Worm (Caenorhabditis elegans): ENCODE data around the gene T03F6.4.
A peak's percentile ranks its signal among the peaks of the same experiment; 100 is the strongest.

T03F6.4 gene

DNA sequence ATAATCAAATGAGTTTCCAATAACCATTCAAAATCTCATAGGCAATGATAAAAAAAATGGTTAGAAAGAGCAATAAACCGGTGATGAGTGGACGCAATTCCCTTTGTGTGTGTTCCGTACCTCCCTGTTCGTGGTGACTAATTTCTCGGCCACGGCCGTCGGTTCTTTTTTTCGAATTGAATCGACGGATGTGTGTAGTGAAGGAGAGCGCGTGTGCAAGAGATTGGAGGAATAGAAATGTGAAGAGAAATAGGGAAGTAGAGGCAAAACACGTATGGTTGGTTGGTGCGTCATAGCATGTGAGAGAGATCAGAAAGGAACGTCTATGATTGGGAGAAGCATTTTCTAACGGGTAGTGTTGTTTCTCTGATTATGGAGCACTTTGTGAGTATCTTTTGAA, 26.1 kb upstream of the T03F6.4 start:
- TF ChIP-seq him-1 (tag; optimal IDR thresholded peaks at IDR 0.05) (no peak), W03F9.2 (tag; optimal IDR thresholded peaks at IDR 0.05) (peak; percentile 28), dao-5 (tag; optimal IDR thresholded peaks at IDR 0.05) (no peak)

DNA sequence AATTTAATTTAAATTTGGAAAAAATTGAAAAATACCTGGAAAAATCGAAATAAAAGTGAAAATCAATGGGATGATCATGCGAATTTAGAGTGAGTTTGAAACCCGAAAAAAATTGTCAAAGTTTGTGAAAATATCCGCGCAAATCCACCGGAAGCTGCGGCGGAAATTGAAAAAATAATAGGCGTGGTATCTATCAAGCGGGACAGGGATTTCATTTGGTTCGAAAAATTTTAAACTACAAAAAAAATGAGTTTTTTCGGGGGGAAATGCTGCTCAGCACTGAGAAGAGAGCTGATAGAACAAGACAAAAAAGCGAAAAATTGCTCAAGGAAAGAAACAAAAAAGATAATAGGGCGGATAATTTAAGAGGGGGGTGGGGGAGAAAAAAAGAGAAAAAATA, 15.0 kb upstream of the T03F6.4 start, which contains the start of gene T03F6.9:
T03F6.9 (minus strand) TSS at position 101 of the 400 bp plus-strand sequence.
- TF ChIP-seq him-1 (tag; optimal IDR thresholded peaks at IDR 0.05): no peak
- no peak for TF ChIP-seq dao-5 (tag; optimal IDR thresholded peaks at IDR 0.05)
- no peak for TF ChIP-seq W03F9.2 (tag; optimal IDR thresholded peaks at IDR 0.05)

DNA sequence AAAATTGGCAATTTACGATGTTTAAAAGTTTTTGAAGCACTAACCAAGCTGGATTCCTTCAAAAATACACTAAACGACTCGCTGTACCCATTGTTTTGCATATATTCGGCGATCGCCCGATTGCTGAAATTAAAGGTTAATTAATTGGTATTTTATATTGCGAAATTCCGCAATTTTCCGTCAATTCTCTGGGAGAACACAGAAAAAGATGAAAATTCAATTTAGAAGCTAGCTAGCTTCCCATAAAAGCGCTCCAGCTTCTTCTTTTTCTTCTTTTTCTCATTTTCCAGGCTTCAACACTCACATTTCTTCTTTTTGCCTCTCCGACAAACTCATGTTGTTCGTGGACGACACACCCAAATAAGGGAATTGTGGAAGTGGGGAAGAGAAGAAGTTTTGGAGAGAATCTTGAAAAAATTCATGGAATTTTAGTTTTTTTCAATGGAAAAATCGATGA, 9.6 kb upstream of the T03F6.4 start, which contains the start of gene lis-1:
lis-1 (minus strand) TSS at position 407 of the 457 bp plus-strand sequence.
- TF ChIP-seq dao-5 (tag; optimal IDR thresholded peaks at IDR 0.05) (no peak), W03F9.2 (tag; optimal IDR thresholded peaks at IDR 0.05) (no peak), him-1 (tag; optimal IDR thresholded peaks at IDR 0.05) (no peak)

DNA sequence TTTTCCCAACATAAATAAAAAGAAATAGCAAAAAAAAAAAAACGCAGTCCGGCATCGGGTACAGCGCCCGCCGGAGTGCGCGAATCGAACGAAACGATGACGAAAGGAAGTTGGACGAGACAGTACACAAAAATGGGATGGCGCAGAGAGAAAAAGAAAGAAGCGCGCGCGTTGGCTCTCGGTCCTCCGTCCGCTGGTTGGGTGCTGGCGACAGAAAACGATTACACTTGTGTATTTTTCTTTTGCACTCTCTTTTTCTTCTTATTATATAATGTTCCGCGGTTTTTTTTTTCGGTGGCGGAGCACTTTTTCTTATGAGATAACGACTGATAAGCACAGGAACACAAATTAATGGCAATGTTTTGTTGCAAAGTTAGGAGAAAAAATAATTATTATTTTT, 8.7 kb upstream of the T03F6.4 start:
- TF ChIP-seq W03F9.2 (tag; optimal IDR thresholded peaks at IDR 0.05): peak; percentile 20
- TF ChIP-seq him-1 (tag; optimal IDR thresholded peaks at IDR 0.05): no peak

DNA sequence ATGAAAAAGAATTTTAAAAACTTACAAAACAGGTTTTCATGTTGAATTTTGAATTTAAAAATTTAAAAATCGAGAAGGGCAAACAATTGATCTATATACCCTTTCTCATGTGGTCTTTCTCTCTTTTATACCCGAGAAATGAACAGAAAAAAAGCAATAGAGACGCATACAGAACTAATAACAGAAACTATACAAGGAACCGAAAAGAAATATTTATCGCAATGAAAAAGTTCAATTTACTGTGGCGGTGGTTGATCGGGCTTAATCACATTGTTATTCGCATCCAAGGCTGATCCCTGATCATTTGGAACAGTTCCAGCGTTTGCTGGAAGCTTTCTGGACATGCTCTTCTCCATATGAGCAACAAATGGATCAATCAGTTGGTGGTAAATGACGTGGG, 7.7 kb upstream of the T03F6.4 start, which contains the start of gene T03F6.10:
T03F6.10 (minus strand) TSS at position 101 of the 400 bp plus-strand sequence.
- TF ChIP-seq him-1 (tag; optimal IDR thresholded peaks at IDR 0.05) (no peak), dao-5 (tag; optimal IDR thresholded peaks at IDR 0.05) (no peak), W03F9.2 (tag; optimal IDR thresholded peaks at IDR 0.05) (no peak)

DNA sequence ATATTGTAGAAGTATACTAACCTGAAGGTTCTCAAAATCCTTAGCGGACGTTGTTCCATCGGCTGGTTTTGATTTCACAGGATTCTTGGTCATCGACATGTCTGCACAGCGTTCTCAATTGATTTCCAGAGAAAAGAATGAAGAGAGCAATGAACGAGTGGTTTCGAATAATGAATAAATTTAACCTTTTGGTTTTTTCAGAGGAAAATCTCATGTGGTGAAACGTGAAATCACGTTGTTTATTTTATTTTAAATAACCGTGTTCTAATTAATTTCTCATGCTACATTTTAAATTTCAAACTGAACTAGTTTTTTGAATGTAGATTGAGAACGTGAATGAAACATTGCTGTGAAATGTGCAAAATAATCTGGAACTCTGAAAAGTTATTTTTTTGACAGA, 5.8 kb upstream of the T03F6.4 start, which contains the start of gene T03F6.6:
T03F6.6 (minus strand) TSS at position 101 of the 400 bp plus-strand sequence.
- TF ChIP-seq W03F9.2 (tag; optimal IDR thresholded peaks at IDR 0.05): no peak
- TF ChIP-seq dao-5 (tag; optimal IDR thresholded peaks at IDR 0.05): no peak
- TF ChIP-seq him-1 (tag; optimal IDR thresholded peaks at IDR 0.05): no peak

DNA sequence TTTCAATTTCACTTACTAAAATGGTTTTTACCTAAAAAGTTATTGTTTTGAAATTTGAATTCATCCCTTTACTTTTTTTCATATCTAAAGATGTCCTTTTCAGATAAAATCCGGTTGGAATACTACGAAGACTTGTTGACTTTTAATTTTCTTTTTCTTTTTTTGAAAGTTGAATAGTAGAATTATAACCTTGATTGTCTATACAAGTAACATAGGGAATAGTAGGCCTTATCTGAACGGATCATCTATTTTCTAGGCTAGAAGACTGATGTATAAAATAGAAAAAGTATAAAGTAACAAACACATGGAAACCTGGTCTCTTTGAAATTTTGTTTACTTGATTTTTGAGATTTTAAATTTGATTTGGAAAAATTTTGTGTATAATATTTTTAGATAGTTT, 5.1 kb upstream of the T03F6.4 start:
- no peak for TF ChIP-seq W03F9.2 (tag; optimal IDR thresholded peaks at IDR 0.05)
- TF ChIP-seq dao-5 (tag; optimal IDR thresholded peaks at IDR 0.05): no peak
- TF ChIP-seq him-1 (tag; optimal IDR thresholded peaks at IDR 0.05): no peak

DNA sequence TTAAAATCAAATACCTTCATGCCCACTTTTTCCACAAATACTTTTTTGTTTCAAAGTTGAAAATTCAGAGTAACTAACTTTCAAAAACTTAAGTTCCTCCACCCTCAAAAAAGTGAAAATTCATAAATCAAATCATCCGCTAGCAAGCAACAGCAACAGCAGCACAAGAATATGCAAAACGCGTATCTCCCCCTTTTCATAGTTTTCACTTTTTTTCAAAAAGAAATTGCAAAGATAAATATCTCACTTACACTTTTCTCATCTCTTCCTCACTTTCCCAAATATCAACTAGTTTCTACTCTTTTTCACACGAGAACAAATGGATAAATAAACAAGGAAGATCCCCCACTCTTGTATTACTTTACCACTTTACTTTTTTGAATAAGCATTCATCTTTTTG, 4.3 kb upstream of the T03F6.4 start:
- TF ChIP-seq W03F9.2 (tag; optimal IDR thresholded peaks at IDR 0.05): no peak
- TF ChIP-seq him-1 (tag; optimal IDR thresholded peaks at IDR 0.05): no peak

DNA sequence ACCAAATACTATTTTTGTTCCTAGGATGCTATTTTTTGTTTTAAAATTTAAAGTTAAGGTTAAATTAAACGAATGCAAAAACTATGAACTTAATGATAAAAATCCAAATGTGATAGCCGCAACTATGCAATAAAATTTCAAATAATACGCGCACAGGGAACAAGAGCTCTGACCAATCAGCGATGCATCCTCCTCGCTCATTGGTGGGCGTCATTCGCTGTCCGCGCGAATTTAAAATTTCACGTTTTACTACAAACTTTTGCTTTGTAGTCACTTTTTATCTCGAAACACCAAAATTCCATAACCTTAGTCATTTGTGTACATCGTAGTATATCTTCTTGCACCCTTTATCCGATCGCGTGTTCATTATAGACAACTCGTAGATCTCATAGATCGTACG, 2.8 kb upstream of the T03F6.4 start:
- no peak for TF ChIP-seq W03F9.2 (tag; optimal IDR thresholded peaks at IDR 0.05)
- no peak for TF ChIP-seq dao-5 (tag; optimal IDR thresholded peaks at IDR 0.05)
- TF ChIP-seq him-1 (tag; optimal IDR thresholded peaks at IDR 0.05): no peak

DNA sequence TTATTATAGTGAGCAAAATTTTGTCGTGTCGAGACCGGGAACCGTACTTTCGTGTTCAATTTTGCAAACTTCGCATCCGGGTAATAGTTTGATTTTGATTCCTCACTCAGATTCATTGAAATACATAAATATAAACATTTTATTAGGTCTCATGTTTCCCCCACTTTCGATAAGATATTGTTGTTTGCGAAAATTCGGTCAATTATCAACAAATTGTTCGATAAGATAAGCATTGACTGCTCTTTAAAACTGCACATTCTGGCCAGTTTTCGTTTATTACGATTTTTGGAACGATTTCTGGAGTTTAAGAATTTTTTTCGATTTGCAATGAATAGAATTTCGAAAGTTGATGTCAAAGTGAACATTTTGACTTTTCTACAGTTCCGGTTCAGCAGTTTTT, 2.7 kb downstream of the T03F6.4 start:
- TF ChIP-seq dao-5 (tag; optimal IDR thresholded peaks at IDR 0.05): no peak

DNA sequence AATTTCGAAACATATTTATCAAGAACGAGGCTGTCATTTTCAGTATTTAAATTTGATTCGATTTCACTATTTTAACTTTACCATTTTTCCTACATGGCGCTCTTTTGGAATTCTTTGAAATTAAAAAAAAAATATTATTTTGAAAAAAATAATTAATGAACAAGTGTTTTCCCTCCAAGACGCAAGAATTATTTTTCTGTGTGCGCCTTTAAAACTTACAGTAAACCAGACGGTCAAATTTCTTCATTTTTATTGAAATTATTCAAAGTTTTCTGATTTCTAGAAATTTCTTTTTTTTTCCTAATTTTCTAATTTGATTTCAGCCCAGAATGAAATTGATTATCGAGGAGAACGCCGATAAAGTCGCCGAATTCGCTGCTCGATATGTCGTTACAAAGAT, 3.1 kb downstream of the T03F6.4 start, which contains the start of gene T03F6.3:
T03F6.3 (plus strand) TSS at position 318 of the 400 bp plus-strand sequence.
- TF ChIP-seq him-1 (tag; optimal IDR thresholded peaks at IDR 0.05): no peak
- no peak for TF ChIP-seq dao-5 (tag; optimal IDR thresholded peaks at IDR 0.05)
- TF ChIP-seq W03F9.2 (tag; optimal IDR thresholded peaks at IDR 0.05): no peak

DNA sequence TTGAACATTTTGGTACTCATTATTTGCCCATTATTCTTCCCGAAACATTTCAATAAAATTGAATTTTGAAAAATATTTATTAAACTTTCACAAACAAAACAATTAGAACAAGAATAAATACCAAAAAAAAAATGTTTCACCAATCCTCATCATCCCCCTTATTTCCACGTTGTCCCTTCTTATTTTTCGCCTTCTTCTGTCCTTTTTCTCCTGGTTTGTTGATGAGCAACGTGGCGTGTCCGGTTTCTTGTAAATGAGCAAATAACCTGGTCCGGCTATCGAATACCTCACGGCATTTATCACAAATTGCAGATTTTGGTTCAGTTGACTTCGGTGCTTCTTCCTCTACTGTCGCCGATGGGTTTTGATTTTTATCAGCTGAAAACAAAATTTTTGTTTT, 4.8 kb downstream of the T03F6.4 start:
- TF ChIP-seq dao-5 (tag; optimal IDR thresholded peaks at IDR 0.05) (no peak), W03F9.2 (tag; optimal IDR thresholded peaks at IDR 0.05) (no peak)

DNA sequence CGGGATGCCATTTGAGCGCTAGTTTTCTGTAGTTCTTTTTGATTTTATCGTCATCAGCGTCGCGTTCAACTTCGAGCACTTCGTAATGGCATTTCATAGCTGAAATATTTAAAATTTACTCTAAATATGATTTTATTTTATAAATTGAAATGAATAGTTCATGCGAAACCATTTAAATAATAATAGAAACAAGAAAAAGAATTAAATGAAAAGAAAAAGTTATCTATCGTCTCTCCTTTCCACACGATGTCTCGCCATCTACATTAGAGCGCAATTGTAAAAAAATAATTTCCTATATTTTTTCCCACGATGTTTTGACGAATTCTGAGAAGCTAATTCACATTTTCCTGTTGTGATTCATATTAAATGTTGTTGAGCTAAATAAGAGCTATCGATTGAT, 7.3 kb downstream of the T03F6.4 start, which contains the start of gene dnj-17:
dnj-17 (minus strand) TSS at position 101 of the 400 bp plus-strand sequence.
- TF ChIP-seq W03F9.2 (tag; optimal IDR thresholded peaks at IDR 0.05): no peak
- no peak for TF ChIP-seq dao-5 (tag; optimal IDR thresholded peaks at IDR 0.05)
- no peak for TF ChIP-seq him-1 (tag; optimal IDR thresholded peaks at IDR 0.05)

DNA sequence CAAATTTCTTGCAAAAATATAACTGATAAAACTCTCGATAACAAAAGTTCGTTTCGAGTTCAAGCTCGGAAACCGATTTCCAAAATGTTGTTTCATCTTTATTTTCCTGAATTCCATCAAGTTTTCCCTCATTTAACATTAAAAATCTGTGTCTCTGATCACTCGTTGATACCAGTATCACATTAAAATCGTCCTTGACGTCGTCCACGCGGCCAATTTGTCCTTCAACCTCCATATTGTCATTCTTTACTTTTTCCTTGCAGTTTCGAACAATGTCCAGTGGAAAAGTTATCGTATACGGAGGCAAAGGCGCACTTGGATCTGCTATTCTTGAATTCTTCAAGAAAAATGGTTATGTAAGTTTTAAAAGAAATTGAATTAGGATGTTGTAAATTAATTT, 7.7 kb downstream of the T03F6.4 start, which contains the start of gene qdpr-1:
qdpr-1 (plus strand) TSS at position 264 of the 400 bp plus-strand sequence.
- TF ChIP-seq dao-5 (tag; optimal IDR thresholded peaks at IDR 0.05) (no peak), W03F9.2 (tag; optimal IDR thresholded peaks at IDR 0.05) (no peak), him-1 (tag; optimal IDR thresholded peaks at IDR 0.05) (no peak)

DNA sequence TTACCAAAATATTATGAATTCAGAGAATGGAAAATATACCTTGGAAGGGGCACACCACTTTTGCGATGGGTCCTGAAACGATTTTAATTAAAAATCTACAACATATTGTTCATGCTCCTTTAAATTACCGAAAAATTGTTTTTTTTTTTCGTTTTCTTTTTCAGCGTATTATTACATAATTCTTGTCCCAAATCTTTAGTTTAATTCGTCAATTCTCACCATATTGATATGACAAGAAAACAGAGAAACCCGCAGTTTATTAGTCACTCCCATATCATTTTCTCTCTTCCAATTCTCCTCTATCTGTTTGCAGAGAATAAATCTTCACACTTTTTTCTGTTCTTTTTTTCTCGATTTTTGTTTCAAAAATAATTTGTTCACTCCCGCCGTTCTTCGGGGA, 9.3 kb downstream of the T03F6.4 start, which contains the start of gene F11F1.1:
F11F1.1 (plus strand) TSS at position 301 of the 400 bp plus-strand sequence.
- TF ChIP-seq dao-5 (tag; optimal IDR thresholded peaks at IDR 0.05): no peak
- no peak for TF ChIP-seq him-1 (tag; optimal IDR thresholded peaks at IDR 0.05)
- TF ChIP-seq W03F9.2 (tag; optimal IDR thresholded peaks at IDR 0.05): no peak
